Fruit fly (Drosophila melanogaster): Measurements from ENCODE around the gene Coq6.

The Coq6 gene

DNA sequence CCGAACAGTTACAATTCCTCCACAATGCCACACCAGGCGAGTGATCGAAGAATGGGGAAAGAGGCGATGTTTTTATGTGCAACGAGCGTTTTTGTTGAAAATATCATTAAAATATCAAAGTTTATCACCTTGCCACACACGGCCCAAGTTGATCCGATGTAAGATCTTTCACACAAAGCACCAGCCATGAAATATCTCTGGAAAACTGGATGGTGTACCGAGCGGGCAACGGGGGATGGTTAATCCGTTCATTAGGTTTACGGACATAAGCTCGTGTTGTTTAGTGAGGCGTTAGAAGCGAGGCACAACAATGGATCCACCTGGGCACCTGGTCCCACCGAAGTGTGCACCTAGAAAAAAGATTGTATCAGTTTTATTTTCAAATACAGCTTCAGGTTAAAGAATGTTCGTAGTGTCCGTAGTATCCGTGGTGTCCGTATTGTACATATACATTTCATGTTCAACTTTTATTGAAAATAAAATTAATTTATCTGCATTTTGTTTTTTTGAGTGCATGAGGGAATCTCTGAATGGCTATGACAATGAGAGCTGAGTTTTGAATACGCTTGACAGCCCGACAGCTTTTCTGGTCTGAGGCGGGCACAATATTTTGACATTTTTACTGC, 35.4 kb downstream of the Coq6 start (continued):
- peak; percentile 52 for TF ChIP-seq CG5245 (GFP tag; optimal IDR thresholded peaks at IDR 0.05)
- TF ChIP-seq Bteb2 (GFP tag; optimal IDR thresholded peaks at IDR 0.05), result no peak
- no peak for TF ChIP-seq CG3838 (GFP tag; optimal IDR thresholded peaks at IDR 0.05)
- TF ChIP-seq CG8359 (GFP tag; optimal IDR thresholded peaks at IDR 0.05; ENCODE audit: borderline replicate concordance), result peak; percentile 29
- TF ChIP-seq CG12744 (GFP tag; optimal IDR thresholded peaks at IDR 0.05), result no peak
- peak; percentile 40 for TF ChIP-seq Meics (GFP tag; optimal IDR thresholded peaks at IDR 0.05)
- no peak for TF ChIP-seq CG2116 (GFP tag; optimal IDR thresholded peaks at IDR 0.05)
- TF ChIP-seq nerfin-2 (GFP tag; IDR thresholded peaks at IDR 0.05; ENCODE audit: partially characterized antibody), result no peak
- no peak for TF ChIP-seq z (GFP tag; IDR thresholded peaks at IDR 0.05)
- no peak for TF ChIP-seq Hr78 (GFP tag; optimal IDR thresholded peaks at IDR 0.05)
- no peak for TF ChIP-seq Lim3 (GFP tag; IDR thresholded peaks at IDR 0.05)
- peak; percentile 70 for TF ChIP-seq nmo (GFP tag; optimal IDR thresholded peaks at IDR 0.05)
- TF ChIP-seq klu (GFP tag; IDR thresholded peaks at IDR 0.05), result 0 out of 2 replicates have a peak, but pooled peaks have one; percentile 33
- TF ChIP-seq Bgb (GFP tag; IDR thresholded peaks at IDR 0.05; ENCODE audit: partially characterized antibody), result no peak
- peak; percentile 51 for TF ChIP-seq CG4820 (GFP tag; optimal IDR thresholded peaks at IDR 0.05)
- no peak for TF ChIP-seq tx (GFP tag; optimal IDR thresholded peaks at IDR 0.05)
- TF ChIP-seq NfI (GFP tag; optimal IDR thresholded peaks at IDR 0.05), result peak; percentile 53
- peak; percentile 14 for TF ChIP-seq gro (GFP tag; optimal IDR thresholded peaks at IDR 0.05)
- TF ChIP-seq NC2β (GFP tag; optimal IDR thresholded peaks at IDR 0.05), result peak; percentile 36
- peak; percentile 91 for TF ChIP-seq Ets65A (GFP tag)
- peak; percentile 96 for TF ChIP-seq oc (tag; optimal IDR thresholded peaks at IDR 0.05)
- peak; percentile 31 for TF ChIP-seq zen (tag; optimal IDR thresholded peaks at IDR 0.05)
- no peak for TF ChIP-seq CG34376 (GFP tag; optimal IDR thresholded peaks at IDR 0.05)
- peak; percentile 50 for TF ChIP-seq CG17385 (GFP tag; optimal IDR thresholded peaks at IDR 0.05)
- TF ChIP-seq CG4328 (GFP tag; optimal IDR thresholded peaks at IDR 0.05), result no peak
- TF ChIP-seq onecut (GFP tag; IDR thresholded peaks at IDR 0.05), result peak; percentile 43; the same call in 1 of the 2 replicates
- TF ChIP-seq pan (optimal IDR thresholded peaks at IDR 0.05), result no peak
- no peak for TF ChIP-seq pan (GFP tag; optimal IDR thresholded peaks at IDR 0.05 in 1 of 2, IDR thresholded peaks at IDR 0.05 in 1 of 2)
- peak; percentile 44 for TF ChIP-seq Nf-YB (GFP tag; optimal IDR thresholded peaks at IDR 0.05)
- TF ChIP-seq HHEX (GFP tag; optimal IDR thresholded peaks at IDR 0.05), result peak; percentile 43
- no peak for TF ChIP-seq grn (GFP tag; optimal IDR thresholded peaks at IDR 0.05)
- TF ChIP-seq shn (GFP tag; optimal IDR thresholded peaks at IDR 0.05), result peak; percentile 31
- peak; percentile 35 for TF ChIP-seq Mes4 (GFP tag; optimal IDR thresholded peaks at IDR 0.05)
- peak; percentile 39 for TF ChIP-seq tin (GFP tag; optimal IDR thresholded peaks at IDR 0.05)
- TF ChIP-seq nom (GFP tag; optimal IDR thresholded peaks at IDR 0.05), result no peak
- no peak for TF ChIP-seq CG14965 (GFP tag; optimal IDR thresholded peaks at IDR 0.05; ENCODE audit: borderline replicate concordance)
- no peak for TF ChIP-seq CG17612 (GFP tag; IDR thresholded peaks at IDR 0.05)
- peak; percentile 32 for TF ChIP-seq Side (GFP tag; optimal IDR thresholded peaks at IDR 0.05)
- peak; percentile 78 for TF ChIP-seq unpg (GFP tag; optimal IDR thresholded peaks at IDR 0.05)
- peak; percentile 45 for TF ChIP-seq Abd-B (GFP tag; optimal IDR thresholded peaks at IDR 0.05)
- TF ChIP-seq chm (GFP tag; IDR thresholded peaks at IDR 0.05), result peak; percentile 65; the same call in 1 of the 2 replicates
- no peak for TF ChIP-seq ash1 (GFP tag; optimal IDR thresholded peaks at IDR 0.05)
- no peak for TF ChIP-seq CG3163 (GFP tag; optimal IDR thresholded peaks at IDR 0.05)
- TF ChIP-seq Tbp (GFP tag; optimal IDR thresholded peaks at IDR 0.05), result no peak
- TF ChIP-seq CG13424 (tag; optimal IDR thresholded peaks at IDR 0.05), result peak; percentile 73
- TF ChIP-seq BtbVII (GFP tag; optimal IDR thresholded peaks at IDR 0.05), result no peak
- TF ChIP-seq CG10366 (GFP tag; IDR thresholded peaks at IDR 0.05), result peak; percentile 57
- no peak for TF ChIP-seq dimm (GFP tag; IDR thresholded peaks at IDR 0.05)
- TF ChIP-seq CG3847 (GFP tag; IDR thresholded peaks at IDR 0.05), result peak; percentile 61
- TF ChIP-seq Xbp1 (GFP tag; optimal IDR thresholded peaks at IDR 0.05), result peak; percentile 50

All from whole organism, embryonic.